Worm (Caenorhabditis elegans) whole organism, late embryonic: ENCODE results near the gene faxc-1.

Source experiments
- F13H6.1 ChIP-seq: sonication (generic microtip); optimal IDR thresholded peaks from 2 replicates; lab custom pipeline; 2016; ENCODE audit warnings: missing genetic modification characterization, missing compliant biosample characterization
- pax-1 ChIP-seq: fragments of 150-350 bp; optimal IDR thresholded peaks from 2 replicates; lab custom pipeline; 2014; ENCODE audit warnings: missing biosample characterization, missing genetic modification characterization

DNA sequence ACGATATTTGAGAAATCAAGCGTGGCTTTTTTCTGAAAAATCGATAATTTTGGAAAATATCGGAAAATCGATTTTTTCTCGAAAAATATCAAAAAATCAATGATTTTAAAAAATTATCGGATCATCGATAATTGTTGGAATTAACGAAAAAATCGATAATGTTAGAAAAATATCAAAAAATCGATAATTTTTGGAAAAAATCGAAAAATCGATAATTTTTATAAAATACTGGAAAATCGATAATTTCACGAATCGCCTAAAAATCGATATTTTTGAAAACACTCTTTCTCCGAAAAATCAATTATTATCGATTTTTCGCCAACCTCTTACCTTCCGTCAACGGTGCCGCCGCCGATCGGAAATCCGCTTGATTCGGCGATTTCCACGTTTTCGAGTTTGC, 37.2 kb downstream of the faxc-1 start:
- no peak for TF ChIP-seq F13H6.1 (tag; lab: Kevin White, UChicago)
- no peak for TF ChIP-seq pax-1 (tag; lab: Kevin White, UChicago)
